Fruit fly (Drosophila melanogaster): ENCODE data around the gene CG11037.

DNA sequence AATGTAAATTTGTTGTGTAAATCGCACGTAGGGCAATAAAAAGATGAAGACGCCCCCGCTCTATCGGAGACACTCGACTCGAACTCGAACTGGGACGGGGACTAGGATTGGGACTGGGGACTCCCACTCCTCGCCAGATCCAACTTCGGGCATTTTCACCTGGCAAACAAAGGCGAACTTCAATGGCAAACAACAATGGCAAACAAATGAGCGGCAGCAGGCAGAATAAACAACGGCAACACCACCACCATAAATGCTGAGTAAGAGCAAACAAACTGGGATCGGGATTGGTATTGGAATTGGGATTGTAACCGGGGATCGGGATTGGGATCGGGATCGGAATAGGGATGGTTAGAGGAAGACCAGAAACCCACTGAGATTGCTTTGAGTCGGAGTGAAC is 17.0 kb downstream of the CG11037 start:
- TF ChIP-seq dl (GFP tag; optimal IDR thresholded peaks at IDR 0.05; ENCODE audit: insufficient read depth in 1 of 2, partially characterized antibody in 2 of 2) = no peak
- TF ChIP-seq dmrt93B (GFP tag; optimal IDR thresholded peaks at IDR 0.05) = no peak
- no peak for TF ChIP-seq jim (GFP tag; optimal IDR thresholded peaks at IDR 0.05)

Measured in whole organism, wandering third instar larva.